Worm (Caenorhabditis elegans) whole organism, L3 larva: ENCODE measurements around the gene vha-17.

Experiments used
- ama-1 ChIP-seq: fragments of 150-350 bp; optimal IDR thresholded peaks from 2 replicates; lab custom pipeline; 2018
- egl-27 ChIP-seq: sonication (generic microtip); optimal IDR thresholded peaks from 4 replicates; lab custom pipeline; 2017; ENCODE audit warnings: missing biosample characterization, missing genetic modification reagents, missing genetic modification characterization
- fkh-10 ChIP-seq: sonication (generic microtip); optimal IDR thresholded peaks from 2 replicates; lab custom pipeline; 2017; ENCODE audit warnings: missing biosample characterization, missing genetic modification reagents, missing genetic modification characterization
- hmg-11 ChIP-seq: sonication (generic microtip); optimal IDR thresholded peaks from 2 replicates; lab custom pipeline; 2016; ENCODE audit warnings: missing genetic modification characterization, missing compliant biosample characterization
- jun-1 ChIP-seq: fragments of 150-350 bp; optimal IDR thresholded peaks from 2 replicates; lab custom pipeline; 2014; ENCODE audit warnings: missing biosample characterization, missing genetic modification reagents, missing genetic modification characterization
- nfya-1 ChIP-seq: sonication (generic microtip); optimal IDR thresholded peaks from 2 replicates; lab custom pipeline; 2017; ENCODE audit warnings: missing genetic modification characterization, mild to moderate bottlenecking, missing compliant biosample characterization, antibody characterized with exemption, moderate library complexity; ENCODE audit not compliant: insufficient read depth
- nhr-11 ChIP-seq: fragments of 150-350 bp; optimal IDR thresholded peaks from 2 replicates; lab custom pipeline; 2014; ENCODE audit warnings: missing biosample characterization, missing genetic modification characterization
- nhr-237 ChIP-seq: fragments of 150-350 bp; optimal IDR thresholded peaks from 2 replicates; lab custom pipeline; 2014; ENCODE audit warnings: missing biosample characterization, missing genetic modification characterization
- nhr-25 ChIP-seq: sonication (generic microtip); optimal IDR thresholded peaks from 2 replicates; lab custom pipeline; 2017; ENCODE audit warnings: missing biosample characterization, missing genetic modification characterization
- nhr-28 ChIP-seq: fragments of 150-350 bp; optimal IDR thresholded peaks from 2 replicates; lab custom pipeline; 2014; ENCODE audit warnings: missing biosample characterization, missing genetic modification characterization
- nhr-77 ChIP-seq: fragments of 150-350 bp; optimal IDR thresholded peaks from 2 replicates; lab custom pipeline; 2014; ENCODE audit warnings: missing biosample characterization, missing genetic modification characterization
- unc-39 ChIP-seq: sonication (generic microtip); optimal IDR thresholded peaks from 4 replicates; lab custom pipeline; 2017; ENCODE audit warnings: missing biosample characterization, missing genetic modification characterization
- ztf-11 ChIP-seq: fragments of 150-350 bp; optimal IDR thresholded peaks from 2 replicates; lab custom pipeline; 2014; ENCODE audit warnings: missing biosample characterization, missing genetic modification characterization
- ztf-4 ChIP-seq: fragments of 150-350 bp; optimal IDR thresholded peaks from 2 replicates; lab custom pipeline; 2014; ENCODE audit warnings: missing biosample characterization, missing genetic modification characterization

DNA sequence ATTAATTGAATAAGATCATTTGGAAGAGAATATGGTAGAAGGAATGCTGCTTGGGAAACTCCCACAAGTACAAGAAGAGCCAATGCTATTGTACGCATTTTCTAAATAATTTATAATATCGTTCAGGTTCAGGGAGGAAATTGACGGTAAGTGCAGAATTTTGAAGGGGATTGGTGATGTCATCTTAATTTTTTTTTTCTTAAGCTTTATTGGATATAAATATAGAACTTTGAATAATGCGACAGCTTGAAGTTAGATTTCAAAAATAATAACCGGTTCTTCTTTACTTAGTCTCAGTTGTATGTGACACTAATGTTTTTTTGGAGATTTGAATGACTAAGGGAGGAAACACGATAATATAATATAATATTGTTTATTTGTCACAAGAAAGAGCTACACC, 9.2 kb downstream of the vha-17 start, which contains the start of gene nspg-7.1:
- no peak for TF ChIP-seq ztf-4
- TF ChIP-seq egl-27 (tag; lab: Kevin White, UChicago) = no peak
- TF ChIP-seq nhr-28 (tag; lab: Kevin White, UChicago) = no peak
- no peak for TF ChIP-seq nhr-25
- no peak for TF ChIP-seq ztf-11 (tag; lab: Kevin White, UChicago)
- TF ChIP-seq unc-39 (tag; lab: Kevin White, UChicago) = no peak
- TF ChIP-seq nhr-77 (tag; lab: Kevin White, UChicago) = no peak
- TF ChIP-seq nhr-11 (tag; lab: Kevin White, UChicago) = no peak
- TF ChIP-seq nhr-237 (tag; lab: Kevin White, UChicago) = no peak
- no peak for TF ChIP-seq jun-1 (tag; lab: Kevin White, UChicago)
- TF ChIP-seq nfya-1 (tag; lab: Kevin White, UChicago) = no peak
- TF ChIP-seq fkh-10 = no peak
- TF ChIP-seq hmg-11 (tag; lab: Kevin White, UChicago) = no peak
- TF ChIP-seq ama-1 (lab: Kevin White, UChicago) = no peak
